Fruit fly (Drosophila melanogaster): ENCODE measurements around the gene CG1113.
A peak's percentile ranks its signal among the peaks of the same experiment; 100 is the strongest.

Gene CG1113

DNA sequence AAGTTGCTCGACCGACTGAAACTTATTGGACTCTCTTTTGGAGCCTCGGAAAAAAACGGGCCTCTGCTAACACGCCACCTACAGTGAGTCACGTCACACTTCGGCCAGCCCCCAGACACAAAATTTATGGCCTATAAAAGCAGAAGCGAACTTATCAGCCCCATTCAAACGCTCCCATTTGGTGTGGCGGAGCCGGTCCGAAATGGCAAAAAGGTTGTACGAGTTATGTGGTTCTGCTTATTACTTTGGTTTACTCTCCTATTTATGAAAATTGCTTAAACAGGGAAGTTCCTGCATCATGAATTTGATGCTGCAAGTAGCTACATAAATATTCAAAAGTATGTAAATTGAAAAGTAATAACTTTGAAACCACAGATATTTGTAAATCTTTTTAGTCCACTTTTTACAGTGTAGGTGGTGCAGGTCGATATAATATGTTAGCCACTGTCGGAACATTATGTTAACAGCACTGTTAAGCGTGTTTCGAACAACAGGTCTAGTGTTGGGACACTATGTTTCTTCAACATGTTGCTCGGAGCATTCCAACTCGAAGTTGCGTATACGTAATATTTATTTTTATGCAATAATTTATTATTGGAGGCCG, 30.5 kb downstream of the CG1113 start (continued):
- 0 out of 2 replicates have a peak, but pooled peaks have one; percentile 33 for TF ChIP-seq CG1024 (GFP tag; IDR thresholded peaks at IDR 0.05)
- TF ChIP-seq Antp (GFP tag; optimal IDR thresholded peaks at IDR 0.05), result peak; percentile 94
- peak; percentile 89 for TF ChIP-seq CG5180 (GFP tag; optimal IDR thresholded peaks at IDR 0.05)
- TF ChIP-seq CG18262 (tag; optimal IDR thresholded peaks at IDR 0.05), result peak; percentile 93
- TF ChIP-seq CG11723 (GFP tag; optimal IDR thresholded peaks at IDR 0.05), result peak; percentile 86
- TF ChIP-seq CG11696 (GFP tag; IDR thresholded peaks at IDR 0.05), result peak; percentile 64
- peak; percentile 70 for TF ChIP-seq CG14050 (GFP tag; IDR thresholded peaks at IDR 0.05)
- TF ChIP-seq Spps (tag; optimal IDR thresholded peaks at IDR 0.05), result peak; percentile 44
- peak; percentile 43; the same call in 1 of the 3 replicates for TF ChIP-seq sr (GFP tag; IDR thresholded peaks at IDR 0.05)
- no peak for TF ChIP-seq pita (GFP tag; optimal IDR thresholded peaks at IDR 0.05)
- peak; percentile 91 for TF ChIP-seq Dip3 (GFP tag; optimal IDR thresholded peaks at IDR 0.05)
- TF ChIP-seq CG8478 (optimal IDR thresholded peaks at IDR 0.05), result no peak
- peak; percentile 91 for TF ChIP-seq phol (tag; optimal IDR thresholded peaks at IDR 0.05)
- TF ChIP-seq Rfx (GFP tag; IDR thresholded peaks at IDR 0.05), result peak; percentile 92
- TF ChIP-seq grn (GFP tag; optimal IDR thresholded peaks at IDR 0.05), result peak; percentile 74
- peak; percentile 76 for TF ChIP-seq E2f1 (GFP tag; IDR thresholded peaks at IDR 0.05)
- TF ChIP-seq Kr (GFP tag; optimal IDR thresholded peaks at IDR 0.05), result no peak
- TF ChIP-seq eve (GFP tag; optimal IDR thresholded peaks at IDR 0.05), result peak in 1 of 2 experiments; percentile 97
- peak; percentile 94 for TF ChIP-seq CG15269 (tag; optimal IDR thresholded peaks at IDR 0.05)
- TF ChIP-seq tin (GFP tag; optimal IDR thresholded peaks at IDR 0.05), result peak; percentile 81
- peak; percentile 89 for TF ChIP-seq ATbp (GFP tag; optimal IDR thresholded peaks at IDR 0.05)
- TF ChIP-seq Ets97D (GFP tag; optimal IDR thresholded peaks at IDR 0.05), result peak; percentile 41
- TF ChIP-seq tll (GFP tag; optimal IDR thresholded peaks at IDR 0.05), result no peak
- no peak for TF ChIP-seq CG1832 (GFP tag; optimal IDR thresholded peaks at IDR 0.05)
- TF ChIP-seq Oli (tag; optimal IDR thresholded peaks at IDR 0.05), result peak; percentile 91
- TF ChIP-seq sens (GFP tag), result peak; percentile 98
- no peak for TF ChIP-seq CG15073 (GFP tag; optimal IDR thresholded peaks at IDR 0.05)
- TF ChIP-seq CG10321 (GFP tag; IDR thresholded peaks at IDR 0.05), result 0 out of 2 replicates have a peak, but pooled peaks have one; percentile 40
- peak; percentile 94 for TF ChIP-seq CG34376 (GFP tag; optimal IDR thresholded peaks at IDR 0.05)
- peak; percentile 86 to 95 for TF ChIP-seq Hr51 (GFP tag; optimal IDR thresholded peaks at IDR 0.05)
- TF ChIP-seq CG17186 (GFP tag; optimal IDR thresholded peaks at IDR 0.05), result peak; percentile 67
- TF ChIP-seq klu (GFP tag; IDR thresholded peaks at IDR 0.05), result peak; percentile 75
- TF ChIP-seq ro (GFP tag; IDR thresholded peaks at IDR 0.05), result no peak
- TF ChIP-seq CG14860 (GFP tag; IDR thresholded peaks at IDR 0.05; ENCODE audit: partially characterized antibody), result no peak
- TF ChIP-seq Med (GFP tag), result peak; percentile 99
- TF ChIP-seq gfzf (GFP tag; optimal IDR thresholded peaks at IDR 0.05), result no peak
- peak; percentile 50; the same call in 1 of the 2 replicates for TF ChIP-seq ap (GFP tag; IDR thresholded peaks at IDR 0.05)
- peak; percentile 73 for TF ChIP-seq CG2202 (tag; optimal IDR thresholded peaks at IDR 0.05)
- peak; percentile 85 for TF ChIP-seq CG9437 (GFP tag; optimal IDR thresholded peaks at IDR 0.05)
- peak; percentile 73 for TF ChIP-seq exex (tag; optimal IDR thresholded peaks at IDR 0.05)
- peak; percentile 58 for TF ChIP-seq CG2116 (GFP tag; optimal IDR thresholded peaks at IDR 0.05)
- TF ChIP-seq CG32772 (GFP tag; IDR thresholded peaks at IDR 0.05), result peak; percentile 78
- TF ChIP-seq Drgx (GFP tag; IDR thresholded peaks at IDR 0.05), result peak; percentile 87
- TF ChIP-seq ci (GFP tag; IDR thresholded peaks at IDR 0.05), result peak; percentile 84; the same call in 2 of the 3 replicates
- TF ChIP-seq CG9817 (tag; optimal IDR thresholded peaks at IDR 0.05), result peak; percentile 88
- TF ChIP-seq gsb (GFP tag; IDR thresholded peaks at IDR 0.05), result peak; percentile 83
- TF ChIP-seq bowl (GFP tag; IDR thresholded peaks at IDR 0.05), result peak; percentile 78
- TF ChIP-seq unpg (GFP tag; optimal IDR thresholded peaks at IDR 0.05), result peak; percentile 93
- peak; percentile 85 for TF ChIP-seq CG11398 (GFP tag; optimal IDR thresholded peaks at IDR 0.05)
- peak; percentile 74 for TF ChIP-seq Ada2b (GFP tag; IDR thresholded peaks at IDR 0.05)

Data from whole organism, embryonic.